Fruit fly (Drosophila melanogaster): Measurements from ENCODE around the gene CG18088.

Gene CG18088

DNA sequence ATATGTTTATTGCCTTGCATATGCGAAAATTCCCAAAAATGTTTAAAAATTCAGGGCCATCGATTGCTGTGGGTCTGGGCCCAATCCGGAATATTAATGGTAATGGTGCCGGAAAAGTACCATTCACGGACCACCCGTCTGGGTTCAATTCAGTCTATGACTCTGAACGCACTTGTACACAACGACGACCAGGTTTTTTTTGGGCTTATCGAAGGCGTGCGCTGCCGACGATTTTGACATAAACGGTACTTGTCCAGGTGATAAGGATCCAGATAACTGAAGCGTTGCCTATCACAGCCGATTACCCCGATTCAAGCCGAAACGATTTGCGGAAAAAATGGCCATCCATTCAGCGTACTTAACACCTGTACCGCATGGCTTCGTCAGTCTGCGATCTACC lies 24.2 kb downstream of the CG18088 start, which contains the start of gene CG9555 (continued):
- TF ChIP-seq zf30C (GFP tag; optimal IDR thresholded peaks at IDR 0.05), result no peak
- TF ChIP-seq Scr (GFP tag; IDR thresholded peaks at IDR 0.05; ENCODE audit: partially characterized antibody), result no peak
- no peak for TF ChIP-seq Sox100B (GFP tag; optimal IDR thresholded peaks at IDR 0.05)
- TF ChIP-seq CG4282 (GFP tag; optimal IDR thresholded peaks at IDR 0.05), result no peak
- peak; percentile 40 for TF ChIP-seq Hey (tag; optimal IDR thresholded peaks at IDR 0.05)
- no peak for TF ChIP-seq Dref (GFP tag; IDR thresholded peaks at IDR 0.05)
- TF ChIP-seq usp (GFP tag; optimal IDR thresholded peaks at IDR 0.05), result no peak
- no peak for TF ChIP-seq CG12942 (GFP tag; optimal IDR thresholded peaks at IDR 0.05)
- TF ChIP-seq CG9727 (GFP tag; optimal IDR thresholded peaks at IDR 0.05), result no peak
- no peak for TF ChIP-seq Fer1 (GFP tag; optimal IDR thresholded peaks at IDR 0.05)
- TF ChIP-seq CG13775 (GFP tag; optimal IDR thresholded peaks at IDR 0.05), result no peak
- TF ChIP-seq Dek (tag; optimal IDR thresholded peaks at IDR 0.05), result no peak
- no peak for TF ChIP-seq CG5245 (GFP tag; optimal IDR thresholded peaks at IDR 0.05)
- peak; percentile 18 for TF ChIP-seq CG18599 (GFP tag; optimal IDR thresholded peaks at IDR 0.05)
- TF ChIP-seq HmgZ (tag; optimal IDR thresholded peaks at IDR 0.05), result peak; percentile 0
- no peak for TF ChIP-seq CG8281 (tag; optimal IDR thresholded peaks at IDR 0.05)
- TF ChIP-seq Lhr (GFP tag; optimal IDR thresholded peaks at IDR 0.05), result no peak
- peak; percentile 95 for TF ChIP-seq exex (tag; optimal IDR thresholded peaks at IDR 0.05)
- TF ChIP-seq CG42726 (GFP tag; IDR thresholded peaks at IDR 0.05; ENCODE audit: partially characterized antibody), result no peak
- peak; percentile 86 for TF ChIP-seq CG34376 (GFP tag; optimal IDR thresholded peaks at IDR 0.05)
- TF ChIP-seq Deaf1 (tag; optimal IDR thresholded peaks at IDR 0.05), result peak; percentile 34
- TF ChIP-seq Lpt (GFP tag; optimal IDR thresholded peaks at IDR 0.05), result no peak
- TF ChIP-seq CG9932 (GFP tag; IDR thresholded peaks at IDR 0.05), result no peak
- no peak for TF ChIP-seq E2f1 (GFP tag; IDR thresholded peaks at IDR 0.05)
- no peak for TF ChIP-seq chinmo (GFP tag; IDR thresholded peaks at IDR 0.05; ENCODE audit: partially characterized antibody)
- TF ChIP-seq CG4820 (GFP tag; optimal IDR thresholded peaks at IDR 0.05), result no peak
- no peak for TF ChIP-seq Six4 (GFP tag; optimal IDR thresholded peaks at IDR 0.05)
- TF ChIP-seq CG10543 (GFP tag; optimal IDR thresholded peaks at IDR 0.05), result peak; percentile 45
- TF ChIP-seq CG3847 (GFP tag; IDR thresholded peaks at IDR 0.05), result no peak
- peak; percentile 95 for TF ChIP-seq sug (tag; optimal IDR thresholded peaks at IDR 0.05)
- TF ChIP-seq grn (GFP tag; optimal IDR thresholded peaks at IDR 0.05), result peak; percentile 65
- TF ChIP-seq CG7271 (tag; optimal IDR thresholded peaks at IDR 0.05), result no peak
- TF ChIP-seq Blimp-1 (GFP tag; optimal IDR thresholded peaks at IDR 0.05), result no peak
- TF ChIP-seq CG1792 (GFP tag; optimal IDR thresholded peaks at IDR 0.05), result no peak

DNA sequence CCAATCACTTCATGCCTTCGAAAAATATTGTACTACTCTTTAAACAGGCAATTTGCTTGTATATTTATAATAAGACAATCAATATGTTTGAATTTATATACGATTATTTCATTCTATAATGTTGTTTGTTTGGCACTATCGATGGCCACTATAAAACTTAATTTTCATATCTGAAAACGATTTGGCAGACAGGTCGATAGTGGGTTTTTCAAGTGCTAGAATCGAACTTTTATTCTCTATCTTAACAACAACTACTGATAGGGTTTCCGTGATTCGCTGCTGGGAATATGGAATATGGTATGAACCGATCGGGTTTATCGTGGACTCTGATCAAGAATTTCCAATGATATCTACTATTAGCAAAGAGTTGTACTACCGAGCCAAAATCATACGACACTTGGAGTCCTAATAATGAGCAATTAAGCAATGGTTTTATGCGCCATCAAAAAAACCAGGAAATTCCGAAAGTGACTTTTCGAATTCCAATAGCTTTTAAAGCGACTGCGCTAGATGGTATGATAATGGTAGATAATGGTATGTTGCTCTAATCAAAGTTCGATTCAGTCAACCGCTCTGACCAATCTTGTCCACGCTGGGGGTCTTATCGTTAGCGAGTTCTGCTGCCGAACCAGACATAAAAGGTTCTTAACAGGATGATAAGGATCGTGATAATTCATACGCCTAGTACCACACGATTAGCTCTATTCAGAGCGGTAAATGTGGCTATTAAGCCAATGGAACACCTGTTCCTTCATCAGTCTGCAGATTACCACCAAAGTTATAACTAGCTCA lies 26.5 kb downstream of the CG18088 start, which contains the start of gene CG17906:
TSS of gene CG17906 (plus strand) at position 742 of the 792 bp plus-strand sequence.
- TF ChIP-seq sd (tag; optimal IDR thresholded peaks at IDR 0.05), result peak; percentile 67
- TF ChIP-seq CkIIα-i1 (GFP tag; IDR thresholded peaks at IDR 0.05), result no peak
- no peak for TF ChIP-seq CoRest (tag; optimal IDR thresholded peaks at IDR 0.05)
- TF ChIP-seq exex (tag; optimal IDR thresholded peaks at IDR 0.05), result peak; percentile 92
- peak; percentile 24 for TF ChIP-seq mirr (GFP tag; optimal IDR thresholded peaks at IDR 0.05)
- peak; percentile 56 for TF ChIP-seq CG34376 (GFP tag; optimal IDR thresholded peaks at IDR 0.05)
- TF ChIP-seq yki (optimal IDR thresholded peaks at IDR 0.05), result no peak
- TF ChIP-seq Neu2 (GFP tag; optimal IDR thresholded peaks at IDR 0.05; ENCODE audit: borderline replicate concordance), result no peak
- TF ChIP-seq grn (GFP tag; optimal IDR thresholded peaks at IDR 0.05), result peak; percentile 89
- TF ChIP-seq sug (tag; optimal IDR thresholded peaks at IDR 0.05), result peak; percentile 98

Measured in whole organism, embryonic.